Worm (Caenorhabditis elegans) whole organism, mixed stage, embryonic: ENCODE measurements around the gene K10D11.4.

Experiments
- bed-3 ChIP-seq: fragments of 200-800 bp; sonication (Bioruptor generic); optimal IDR thresholded peaks from 3 replicates; lab custom pipeline; 2018; ENCODE audit warnings: mild to moderate bottlenecking, missing genetic modification characterization, moderate library complexity, missing compliant biosample characterization
- blmp-1 ChIP-seq: fragments of 150-350 bp; optimal IDR thresholded peaks from 2 replicates; lab custom pipeline; 2014; ENCODE audit warnings: missing biosample characterization, missing genetic modification characterization
- ceh-39 ChIP-seq: fragments of 150-350 bp; optimal IDR thresholded peaks from 2 replicates; lab custom pipeline; 2014; ENCODE audit warnings: missing biosample characterization, missing genetic modification characterization
- ceh-43 ChIP-seq: fragments of 200-800 bp; sonication (Bioruptor generic); optimal IDR thresholded peaks from 2 replicates; lab custom pipeline; 2018; ENCODE audit warnings: mild to moderate bottlenecking, missing genetic modification characterization, moderate library complexity, missing compliant biosample characterization
- ceh-83 ChIP-seq: fragments of 200-800 bp; sonication (Bioruptor generic); optimal IDR thresholded peaks from 2 replicates; lab custom pipeline; 2018; ENCODE audit warnings: mild to moderate bottlenecking, missing genetic modification characterization, missing compliant biosample characterization
- ces-1 ChIP-seq: fragments of 150-350 bp; optimal IDR thresholded peaks from 2 replicates; lab custom pipeline; 2014; ENCODE audit warnings: missing biosample characterization, missing genetic modification reagents, missing genetic modification characterization
- drap-1 ChIP-seq: fragments of 200-800 bp; sonication (Bioruptor generic); optimal IDR thresholded peaks from 3 replicates; lab custom pipeline; 2018; ENCODE audit warnings: mild to moderate bottlenecking, missing genetic modification characterization, missing compliant biosample characterization
- elt-1 ChIP-seq: sonication (generic microtip); optimal IDR thresholded peaks from 2 replicates; lab custom pipeline; 2017; ENCODE audit warnings: missing genetic modification characterization, mild to moderate bottlenecking, missing compliant biosample characterization, antibody characterized with exemption, moderate library complexity, borderline replicate concordance; ENCODE audit not compliant: insufficient read depth
- elt-3 ChIP-seq: fragments of 150-350 bp; optimal IDR thresholded peaks from 2 replicates; lab custom pipeline; 2014; ENCODE audit warnings: missing biosample characterization, missing genetic modification characterization
- ham-2 ChIP-seq: fragments of 200-800 bp; sonication (Bioruptor generic); optimal IDR thresholded peaks from 2 replicates; lab custom pipeline; 2018; ENCODE audit warnings: mild to moderate bottlenecking, missing genetic modification characterization, missing compliant biosample characterization
- hlh-1 ChIP-seq: fragments of 150-350 bp; optimal IDR thresholded peaks from 2 replicates; lab custom pipeline; 2014; ENCODE audit warnings: missing biosample characterization, missing genetic modification reagents, missing genetic modification characterization
- lin-13 ChIP-seq: fragments of 150-350 bp; optimal IDR thresholded peaks from 2 replicates; lab custom pipeline; 2014; ENCODE audit warnings: missing biosample characterization, missing genetic modification characterization
- lin-32 ChIP-seq: fragments of 200-800 bp; sonication (Bioruptor generic); optimal IDR thresholded peaks from 2 replicates; lab custom pipeline; 2018; ENCODE audit warnings: mild to moderate bottlenecking, missing genetic modification characterization, missing compliant biosample characterization
- lsy-2 ChIP-seq: fragments of 150-350 bp; optimal IDR thresholded peaks from 2 replicates; lab custom pipeline; 2014; ENCODE audit warnings: missing biosample characterization, missing genetic modification characterization
- mab-5 ChIP-seq: fragments of 150-350 bp; optimal IDR thresholded peaks from 2 replicates; lab custom pipeline; 2014; ENCODE audit warnings: missing biosample characterization, missing genetic modification characterization
- mep-1 ChIP-seq: fragments of 150-350 bp; optimal IDR thresholded peaks from 2 replicates; lab custom pipeline; 2017; ENCODE audit warnings: missing biosample characterization, missing genetic modification reagents, missing genetic modification characterization, inconsistent platforms
- nhr-12 ChIP-seq: fragments of 150-350 bp; optimal IDR thresholded peaks from 2 replicates; lab custom pipeline; 2014; ENCODE audit warnings: missing biosample characterization, missing genetic modification characterization
- nhr-237 ChIP-seq: fragments of 150-350 bp; optimal IDR thresholded peaks from 2 replicates; lab custom pipeline; 2014; ENCODE audit warnings: missing biosample characterization, missing genetic modification characterization
- nhr-76 ChIP-seq: sonication (generic microtip); optimal IDR thresholded peaks from 2 replicates; lab custom pipeline; 2017; ENCODE audit warnings: missing biosample characterization, missing genetic modification characterization
- pha-4 ChIP-seq: fragments of 150-350 bp; optimal IDR thresholded peaks from 2 replicates; lab custom pipeline; 2018; ENCODE audit warnings: missing biosample characterization, missing genetic modification reagents, missing genetic modification characterization
- sem-2 ChIP-seq: fragments of 200-800 bp; sonication (Bioruptor generic); optimal IDR thresholded peaks from 2 replicates; lab custom pipeline; 2018; ENCODE audit warnings: mild to moderate bottlenecking, missing genetic modification characterization, missing compliant biosample characterization
- sptf-1 ChIP-seq: sonication (generic microtip); optimal IDR thresholded peaks from 2 replicates; lab custom pipeline; 2017; ENCODE audit warnings: mild to moderate bottlenecking, missing genetic modification characterization, moderate library complexity, missing compliant biosample characterization
- tbx-8 ChIP-seq: fragments of 200-800 bp; sonication (Bioruptor generic); optimal IDR thresholded peaks from 2 replicates; lab custom pipeline; 2018; ENCODE audit warnings: mild to moderate bottlenecking, missing genetic modification characterization, moderate library complexity, missing compliant biosample characterization
- unc-120 ChIP-seq: sonication (generic microtip); optimal IDR thresholded peaks from 2 replicates; lab custom pipeline; 2017; ENCODE audit warnings: missing genetic modification characterization, missing compliant biosample characterization; ENCODE audit not compliant: poor library complexity, severe bottlenecking
- unc-39 ChIP-seq: fragments of 150-350 bp; optimal IDR thresholded peaks from 2 replicates; lab custom pipeline; 2014; ENCODE audit warnings: missing biosample characterization, missing genetic modification characterization
- unc-62 ChIP-seq: fragments of 150-350 bp; optimal IDR thresholded peaks from 2 replicates; lab custom pipeline; 2014; ENCODE audit warnings: missing biosample characterization, missing genetic modification reagents, missing genetic modification characterization
- zip-8 ChIP-seq: fragments of 150-350 bp; optimal IDR thresholded peaks from 2 replicates; lab custom pipeline; 2014; ENCODE audit warnings: missing biosample characterization, missing genetic modification characterization
- ztf-11 ChIP-seq: fragments of 150-350 bp; optimal IDR thresholded peaks from 2 replicates; lab custom pipeline; 2014; ENCODE audit warnings: missing biosample characterization, missing genetic modification characterization

K10D11.4 gene

DNA sequence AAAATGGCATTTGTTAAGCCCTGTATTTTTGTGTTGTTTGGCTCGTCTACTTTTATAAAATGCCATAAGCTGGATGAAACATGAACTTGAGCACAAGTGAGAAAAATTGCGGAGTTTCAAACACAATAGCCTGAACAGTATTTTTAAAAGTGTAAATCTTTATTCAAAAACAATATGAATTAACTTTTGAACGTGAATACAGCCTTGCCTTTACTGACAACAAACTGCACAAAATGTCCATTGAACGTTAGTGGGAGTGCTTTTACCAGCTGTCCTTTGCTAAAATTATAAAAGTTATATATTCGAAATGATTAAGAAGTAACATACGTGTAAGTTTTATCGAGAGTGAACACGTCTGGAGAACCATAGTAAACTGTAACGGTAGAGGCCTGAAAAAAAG is 27.0 kb downstream of the K10D11.4 start:
- TF ChIP-seq bed-3 (no peak), ham-2 (GFP tag; lab: Kevin White, UChicago) (no peak), ceh-43 (GFP tag; lab: Kevin White, UChicago) (no peak)

DNA sequence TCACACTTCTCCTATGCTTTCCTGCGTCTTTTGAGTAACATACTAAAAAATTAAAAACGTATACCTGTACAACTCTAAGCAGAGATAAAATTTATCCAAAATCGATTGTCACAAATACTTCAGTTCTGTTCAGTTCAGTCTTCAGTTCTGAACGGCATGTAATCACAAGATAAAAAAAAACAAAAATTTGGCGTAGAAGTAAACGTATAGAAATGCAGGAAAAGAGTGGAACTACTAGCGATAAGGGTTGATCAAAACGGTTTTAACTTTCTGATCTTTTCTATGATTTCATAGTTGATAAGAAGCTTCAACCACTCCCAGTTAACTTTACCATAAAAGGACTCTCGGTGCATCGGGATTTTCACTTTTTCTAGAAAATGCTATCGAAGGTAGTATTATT is 29.2 kb downstream of the K10D11.4 start, which contains the start of gene dod-22:
TSS of gene dod-22 (plus strand) at position 301 of the 400 bp plus-strand sequence.
- TF ChIP-seq elt-1 (no peak), nhr-237 (tag; lab: Kevin White, UChicago) (no peak), bed-3 (no peak), ztf-11 (no peak), nhr-76 (tag; lab: Kevin White, UChicago) (no peak), drap-1 (GFP tag; lab: Kevin White, UChicago) (no peak), ceh-83 (GFP tag; lab: Kevin White, UChicago) (no peak), lsy-2 (tag; lab: Kevin White, UChicago) (no peak)

DNA sequence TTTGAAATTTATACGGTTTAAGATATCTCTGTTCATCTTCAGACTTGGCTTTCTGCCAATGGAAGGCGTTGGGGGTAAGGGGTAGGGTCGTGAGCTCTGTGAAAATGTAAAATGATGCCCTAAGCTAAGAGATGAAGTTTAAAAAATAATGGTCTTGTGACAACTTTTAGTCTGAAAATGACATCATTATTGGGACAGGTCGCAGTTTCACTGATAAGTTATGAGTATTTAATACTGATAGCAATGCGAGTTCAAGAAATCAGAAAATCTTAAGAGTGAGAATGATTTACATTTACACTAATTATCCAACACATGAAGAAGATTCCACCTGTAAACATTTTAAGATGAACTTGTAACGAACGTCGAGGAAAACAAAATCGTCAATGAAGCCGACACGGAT is 29.6 kb downstream of the K10D11.4 start:
- TF ChIP-seq pha-4 (tag; lab: Kevin White, UChicago) (no peak), unc-39 (tag; lab: Kevin White, UChicago) (no peak), ces-1 (GFP tag; lab: Kevin White, UChicago) (no peak), unc-120 (tag; lab: Kevin White, UChicago) (no peak), mab-5 (tag; lab: Kevin White, UChicago) (no peak), lin-32 (GFP tag; lab: Kevin White, UChicago) (no peak), sem-2 (GFP tag; lab: Kevin White, UChicago) (no peak), mep-1 (tag; lab: Kevin White, UChicago) (no peak), bed-3 (no peak), drap-1 (GFP tag; lab: Kevin White, UChicago) (no peak), sptf-1 (tag; lab: Kevin White, UChicago) (no peak), ceh-43 (GFP tag; lab: Kevin White, UChicago) (no peak), elt-3 (no peak), ztf-11 (no peak), blmp-1 (tag; lab: Kevin White, UChicago) (no peak)

DNA sequence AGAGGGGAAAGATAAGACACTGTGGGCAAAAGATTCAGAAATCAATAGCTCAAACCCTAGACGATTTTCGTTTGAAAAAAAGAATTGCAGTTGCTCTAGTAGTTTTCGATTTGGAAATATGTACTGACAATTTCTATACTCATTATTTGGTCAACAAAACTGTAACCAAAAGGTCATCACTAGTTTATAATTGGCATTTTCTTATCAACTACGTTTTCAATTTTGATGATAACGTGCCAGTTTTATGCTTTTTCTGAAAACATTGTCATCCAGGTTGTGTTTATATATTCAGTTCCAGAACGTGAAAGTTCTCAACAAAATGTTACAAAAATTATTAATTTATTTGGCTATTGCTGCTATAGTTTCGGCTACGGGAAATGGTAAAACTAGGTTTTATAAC is 31.7 kb downstream of the K10D11.4 start, which contains the start of gene F55G11.8:
TSS of gene F55G11.8 (plus strand) at position 245 of the 400 bp plus-strand sequence.
- no peak for TF ChIP-seq hlh-1 (tag; lab: Kevin White, UChicago)
- no peak for TF ChIP-seq tbx-8 (GFP tag; lab: Kevin White, UChicago)
- TF ChIP-seq ham-2 (GFP tag; lab: Kevin White, UChicago) = no peak
- no peak for TF ChIP-seq ces-1 (GFP tag; lab: Kevin White, UChicago)
- no peak for TF ChIP-seq elt-3
- TF ChIP-seq ceh-39 (tag; lab: Kevin White, UChicago) = no peak
- no peak for TF ChIP-seq ztf-11
- TF ChIP-seq pha-4 (tag; lab: Kevin White, UChicago) = no peak
- no peak for TF ChIP-seq unc-120 (tag; lab: Kevin White, UChicago)
- no peak for TF ChIP-seq mab-5 (tag; lab: Kevin White, UChicago)
- TF ChIP-seq unc-62 (GFP tag; lab: Kevin White, UChicago) = no peak
- TF ChIP-seq, all 35 proteins: peak for 0

DNA sequence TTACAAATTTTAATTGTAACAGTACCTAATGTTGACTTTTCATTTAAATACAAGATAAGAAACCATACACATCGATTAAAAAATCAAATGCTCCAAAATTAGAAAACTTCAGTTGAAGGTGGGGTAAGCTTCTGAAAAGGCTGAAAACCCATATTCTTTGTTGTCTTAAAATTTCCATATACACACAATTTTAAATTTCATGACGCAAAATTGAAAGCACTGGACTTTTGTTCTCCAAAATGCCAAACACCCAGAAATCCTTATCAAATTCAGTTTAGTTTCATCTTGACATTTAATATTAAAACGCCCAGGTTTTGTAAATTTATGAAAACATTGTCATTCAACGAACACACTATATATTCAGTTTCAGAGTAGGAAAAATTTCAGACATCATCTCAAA is 34.1 kb downstream of the K10D11.4 start, which contains the start of gene F55G11.7:
TSS of gene F55G11.7 (plus strand) at position 301 of the 400 bp plus-strand sequence.
- TF ChIP-seq lin-13 (tag; lab: Kevin White, UChicago) = no peak
- no peak for TF ChIP-seq mep-1 (tag; lab: Kevin White, UChicago)
- TF ChIP-seq ces-1 (GFP tag; lab: Kevin White, UChicago) = no peak
- no peak for TF ChIP-seq ztf-11
- TF ChIP-seq ceh-43 (GFP tag; lab: Kevin White, UChicago) = no peak
- no peak for TF ChIP-seq elt-3
- TF ChIP-seq ceh-83 (GFP tag; lab: Kevin White, UChicago) = no peak
- no peak for TF ChIP-seq mab-5 (tag; lab: Kevin White, UChicago)
- TF ChIP-seq nhr-12 = no peak
- no peak for TF ChIP-seq drap-1 (GFP tag; lab: Kevin White, UChicago)
- TF ChIP-seq zip-8 (tag; lab: Kevin White, UChicago) = no peak
- TF ChIP-seq ceh-39 (tag; lab: Kevin White, UChicago) = no peak
- TF ChIP-seq blmp-1 (tag; lab: Kevin White, UChicago) = no peak
- no peak for TF ChIP-seq elt-1
- no peak for TF ChIP-seq bed-3

DNA sequence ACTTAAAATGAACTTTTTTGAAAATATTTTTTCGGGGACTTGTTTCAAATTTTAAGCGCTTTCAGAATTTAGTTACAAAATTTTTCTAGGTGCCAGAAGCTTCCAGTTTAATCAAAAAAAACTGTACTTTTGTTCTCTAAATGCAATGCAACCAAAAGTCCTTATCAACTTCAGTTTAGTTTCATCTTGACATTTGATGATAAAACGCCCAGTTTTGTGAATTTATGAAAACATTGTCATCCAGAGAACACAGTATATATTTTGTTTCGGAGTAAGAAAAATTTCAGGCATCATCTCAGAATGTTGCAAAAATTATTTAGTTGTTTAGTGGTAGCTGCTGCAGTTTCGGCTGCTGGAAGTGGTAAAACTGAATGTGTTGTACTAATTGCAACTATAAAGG is 36.5 kb downstream of the K10D11.4 start, which contains the start of gene F55G11.6:
TSS of gene F55G11.6 (plus strand) at position 301 of the 400 bp plus-strand sequence.
- no peak for TF ChIP-seq elt-1
- no peak for TF ChIP-seq lin-13 (tag; lab: Kevin White, UChicago)
- TF ChIP-seq pha-4 (tag; lab: Kevin White, UChicago) = no peak
- no peak for TF ChIP-seq ceh-83 (GFP tag; lab: Kevin White, UChicago)
